Worm (Caenorhabditis elegans) whole organism, young adult: ENCODE data around the gene Y77E11A.23.

Experiments used
- B0261.1 ChIP-seq: sonication (generic microtip); optimal IDR thresholded peaks from 2 replicates; lab custom pipeline; 2016; ENCODE audit warnings: mild to moderate bottlenecking, missing genetic modification characterization, moderate library complexity, missing compliant biosample characterization
- F10E7.11 ChIP-seq: sonication (generic microtip); optimal IDR thresholded peaks from 2 replicates; lab custom pipeline; 2017; ENCODE audit warnings: mild to moderate bottlenecking, missing genetic modification characterization, moderate library complexity, missing compliant biosample characterization
- ama-1 ChIP-seq, 3 experiments: fragments of 150-350 bp in 1 of 3; sonication (generic microtip) in 2 of 3; optimal IDR thresholded peaks; 2 replicates each; lab custom pipeline; 2014 to 2018; ENCODE audit warnings: missing biosample characterization in 2 of 3, missing genetic modification characterization in 2 of 3, missing genetic modification reagents in 2 of 3
- athp-1 ChIP-seq: sonication (generic microtip); optimal IDR thresholded peaks from 2 replicates; lab custom pipeline; 2017; ENCODE audit warnings: mild to moderate bottlenecking, missing genetic modification characterization, missing compliant biosample characterization
- ceh-100 ChIP-seq: fragments of 200-800 bp; sonication (Bioruptor generic); IDR thresholded peaks from 2 replicates; pipeline ENCODE4 v1.3.6; 2022; ENCODE audit warnings: missing genetic modification reagents, missing genetic modification characterization, missing compliant biosample characterization
- dpl-1 ChIP-seq: fragments of 150-350 bp; optimal IDR thresholded peaks from 2 replicates; lab custom pipeline; 2014; ENCODE audit warnings: missing biosample characterization, missing genetic modification reagents, missing genetic modification characterization
- egl-18 ChIP-seq: fragments of 200-800 bp; sonication (Bioruptor generic); IDR thresholded peaks from 2 replicates; pipeline ENCODE4 v1.3.6; 2022; ENCODE audit warnings: missing genetic modification reagents, missing genetic modification characterization, missing compliant biosample characterization
- gei-17 ChIP-seq: fragments of 200-800 bp; sonication (Bioruptor generic); optimal IDR thresholded peaks from 2 replicates; lab custom pipeline; 2018; ENCODE audit warnings: mild to moderate bottlenecking, missing genetic modification characterization, missing compliant biosample characterization
- hmg-20 ChIP-seq: fragments of 200-800 bp; sonication (Bioruptor generic); IDR thresholded peaks from 2 replicates; pipeline ENCODE4 v1.3.6; 2022; ENCODE audit warnings: missing genetic modification reagents, missing genetic modification characterization, missing compliant biosample characterization
- hrde-1 ChIP-seq: sonication (generic microtip); optimal IDR thresholded peaks from 2 replicates; lab custom pipeline; 2016; ENCODE audit warnings: missing genetic modification characterization, mild to moderate bottlenecking, missing compliant biosample characterization, moderate library complexity, missing genotype, missing genetic modification reagents, borderline replicate concordance
- madf-6 ChIP-seq: fragments of 200-800 bp; sonication (Bioruptor generic); IDR thresholded peaks from 2 replicates; pipeline ENCODE4 v1.3.6; 2022; ENCODE audit warnings: missing genetic modification reagents, missing genetic modification characterization, missing compliant biosample characterization
- pha-4 ChIP-seq: fragments of 150-350 bp; sonication (generic microtip); optimal IDR thresholded peaks from 2 replicates; lab custom pipeline; 2014; ENCODE audit warnings: missing biosample characterization, missing genetic modification reagents, missing genetic modification characterization
- snpc-4 ChIP-seq, 5 experiments: fragments of 150-350 bp in 1 of 5; sonication (generic microtip) in 4 of 5; optimal IDR thresholded peaks; 2 replicates each; lab custom pipeline; 2014 to 2018; ENCODE audit warnings: missing genetic modification characterization in 5 of 5, missing biosample characterization in 3 of 5, antibody characterized with exemption in 2 of 5, mild to moderate bottlenecking in 2 of 5, missing compliant biosample characterization in 2 of 5, missing genotype in 2 of 5, moderate library complexity in 2 of 5, missing genetic modification reagents in 1 of 5
- ztf-26 ChIP-seq: sonication (generic microtip); optimal IDR thresholded peaks from 2 replicates; lab custom pipeline; 2017; ENCODE audit warnings: missing genetic modification characterization, missing compliant biosample characterization

ce11 chrIV:1455006-1455405 is 24.8 kb upstream of the Y77E11A.23 start:
- TF ChIP-seq ceh-100 (GFP tag; lab: Robert Waterston, UW) (no peak), madf-6 (GFP tag; lab: Robert Waterston, UW) (no peak), egl-18 (GFP tag; lab: Robert Waterston, UW) (no peak), snpc-4 (GFP tag; optimal IDR thresholded peaks at IDR 0.05; lab: Kevin White, UChicago) (no peak), snpc-4 (tag; optimal IDR thresholded peaks at IDR 0.05; lab: Kevin White, UChicago) (no peak), gei-17 (GFP tag; lab: Kevin White, UChicago) (no peak), ztf-26 (tag; lab: Kevin White, UChicago) (no peak), dpl-1 (GFP tag; lab: Kevin White, UChicago) (no peak), pha-4 (tag; lab: Kevin White, UChicago) (no peak), hmg-20 (GFP tag; lab: Robert Waterston, UW) (no peak), athp-1 (no peak), ama-1 (optimal IDR thresholded peaks at IDR 0.05; lab: Kevin White, UChicago) (no peak), ama-1 (GFP tag; optimal IDR thresholded peaks at IDR 0.05; lab: Kevin White, UChicago) (no peak), hrde-1 (no peak), B0261.1 (tag; lab: Kevin White, UChicago) (no peak), F10E7.11 (tag; lab: Kevin White, UChicago) (no peak)
